Worm (Caenorhabditis elegans): ENCODE measurements around the gene srj-15.

- TF ChIP-seq him-1 (tag; optimal IDR thresholded peaks at IDR 0.05), result no peak
- TF ChIP-seq W03F9.2 (tag; optimal IDR thresholded peaks at IDR 0.05), result no peak
- TF ChIP-seq dao-5 (tag; optimal IDR thresholded peaks at IDR 0.05), result no peak
Measured at ce11 chrV:1968809-1969208, 4.1 kb upstream of the srj-15 start.

Data from whole organism, L4/young adult.